Worm (Caenorhabditis elegans) whole organism, young adult: Measurements from ENCODE around the gene trpp-11.

Source experiments
- K12H6.12 ChIP-seq: fragments of 200-800 bp; sonication (Bioruptor generic); optimal IDR thresholded peaks from 2 replicates; lab custom pipeline; 2018; ENCODE audit warnings: mild to moderate bottlenecking, missing genetic modification characterization, missing compliant biosample characterization
- ama-1 ChIP-seq, 3 experiments: fragments of 150-350 bp in 1 of 3; sonication (generic microtip) in 2 of 3; optimal IDR thresholded peaks; 2 replicates each; lab custom pipeline; 2014 to 2018; ENCODE audit warnings: missing biosample characterization in 2 of 3, missing genetic modification characterization in 2 of 3, missing genetic modification reagents in 2 of 3
- attf-3 ChIP-seq: fragments of 200-800 bp; sonication (Bioruptor generic); conservative IDR thresholded peaks from 2 replicates; pipeline ENCODE4 v1.3.6; 2022; ENCODE audit warnings: missing genetic modification reagents, missing genetic modification characterization, missing compliant biosample characterization
- ceh-58 ChIP-seq: fragments of 200-800 bp; sonication (Bioruptor generic); IDR thresholded peaks from 2 replicates; pipeline ENCODE4 v1.3.6; 2022; ENCODE audit warnings: missing genetic modification characterization, missing compliant biosample characterization
- dpl-1 ChIP-seq: fragments of 150-350 bp; optimal IDR thresholded peaks from 2 replicates; lab custom pipeline; 2014; ENCODE audit warnings: missing biosample characterization, missing genetic modification reagents, missing genetic modification characterization
- efl-1 ChIP-seq: fragments of 150-350 bp; optimal IDR thresholded peaks from 2 replicates; lab custom pipeline; 2014; ENCODE audit warnings: missing biosample characterization, missing genetic modification reagents, missing genetic modification characterization
- egrh-3 ChIP-seq: fragments of 200-800 bp; sonication (Bioruptor generic); IDR thresholded peaks from 2 replicates; pipeline ENCODE4 v1.3.6; 2022; ENCODE audit warnings: missing genetic modification reagents, missing genetic modification characterization, missing compliant biosample characterization
- hrde-1 ChIP-seq: sonication (generic microtip); optimal IDR thresholded peaks from 2 replicates; lab custom pipeline; 2016; ENCODE audit warnings: missing genetic modification characterization, mild to moderate bottlenecking, missing compliant biosample characterization, moderate library complexity, missing genotype, missing genetic modification reagents, borderline replicate concordance
- lin-35 ChIP-seq, 3 experiments: fragments of 150-350 bp in 2 of 3; sonication (generic microtip) in 1 of 3; optimal IDR thresholded peaks; 2 replicates each; lab custom pipeline; 2014 to 2018; ENCODE audit warnings: missing biosample characterization in 3 of 3, missing genetic modification characterization in 3 of 3, missing genetic modification reagents in 3 of 3
- madf-6 ChIP-seq: fragments of 200-800 bp; sonication (Bioruptor generic); IDR thresholded peaks from 2 replicates; pipeline ENCODE4 v1.3.6; 2022; ENCODE audit warnings: missing genetic modification reagents, missing genetic modification characterization, missing compliant biosample characterization
- mel-28 ChIP-seq: sonication (generic microtip); optimal IDR thresholded peaks from 2 replicates; lab custom pipeline; 2016; ENCODE audit warnings: borderline replicate concordance, mild to moderate bottlenecking, missing genetic modification characterization, missing compliant biosample characterization
- nfya-1 ChIP-seq: sonication (generic microtip); optimal IDR thresholded peaks from 2 replicates; lab custom pipeline; 2017; ENCODE audit warnings: antibody characterized with exemption, missing compliant biosample characterization, missing genetic modification characterization, borderline replicate concordance; ENCODE audit not compliant: insufficient read depth
- nhr-27 ChIP-seq: fragments of 200-800 bp; sonication (Bioruptor generic); optimal IDR thresholded peaks from 2 replicates; lab custom pipeline; 2018; ENCODE audit warnings: mild to moderate bottlenecking, missing genetic modification characterization, moderate library complexity, missing compliant biosample characterization
- tlf-1 ChIP-seq: fragments of 200-800 bp; sonication (Bioruptor generic); optimal IDR thresholded peaks from 2 replicates; lab custom pipeline; 2018; ENCODE audit warnings: mild to moderate bottlenecking, missing genetic modification characterization, missing compliant biosample characterization

DNA sequence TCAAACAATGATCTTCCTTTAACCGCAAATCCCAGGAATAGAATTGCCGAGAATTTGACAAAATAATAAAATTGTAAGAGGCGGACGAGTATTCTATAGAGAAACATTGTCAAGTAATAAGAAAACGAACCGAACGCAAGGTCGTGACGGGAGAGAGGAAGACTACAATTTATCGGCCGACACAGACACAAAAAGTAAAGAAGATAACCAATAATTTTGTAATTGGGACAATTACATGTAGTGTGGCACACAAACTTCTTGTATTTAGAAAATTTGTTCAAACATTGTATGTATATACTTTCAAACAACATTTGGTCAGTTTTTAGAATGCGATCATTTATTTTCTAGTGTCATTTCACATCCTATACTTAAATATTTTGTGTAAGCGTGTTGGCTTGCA is 37.0 kb downstream of the trpp-11 start, which contains the start of gene ceeh-1:
- TF ChIP-seq dpl-1 (GFP tag; lab: Kevin White, UChicago) (no peak), mel-28 (tag; lab: Kevin White, UChicago) (no peak), hrde-1 (tag; lab: Kevin White, UChicago) (no peak), nhr-27 (tag; lab: Kevin White, UChicago) (no peak), madf-6 (no peak), nfya-1 (no peak), attf-3 (no peak), tlf-1 (GFP tag; lab: Kevin White, UChicago) (no peak), ama-1 (optimal IDR thresholded peaks at IDR 0.05; lab: Kevin White, UChicago) (no peak), ama-1 (GFP tag; optimal IDR thresholded peaks at IDR 0.05; lab: Kevin White, UChicago) (no peak), egrh-3 (GFP tag; lab: Robert Waterston, UW) (no peak), efl-1 (GFP tag; lab: Kevin White, UChicago) (no peak), K12H6.12 (no peak), lin-35 (GFP tag; optimal IDR thresholded peaks at IDR 0.05; lab: Kevin White, UChicago) (no peak), ceh-58 (no peak)
